Worm (Caenorhabditis elegans): Measurements from ENCODE around the gene E02H4.6.

Gene E02H4.6

ce11 chrX:14255973-14256372 is 4.0 kb upstream of the E02H4.6 start, which contains the start of gene E02H4.7:
Gene E02H4.7 (plus strand): TSS chrX:14256273.
- no peak for TF ChIP-seq ahr-1 (tag; optimal IDR thresholded peaks at IDR 0.05)
- TF ChIP-seq ceh-9 (tag; optimal IDR thresholded peaks at IDR 0.05) = no peak
- no peak for TF ChIP-seq pqm-1 (tag; optimal IDR thresholded peaks at IDR 0.05)
- no peak for TF ChIP-seq ttx-3 (tag; optimal IDR thresholded peaks at IDR 0.05)
- TF ChIP-seq ref-2 (tag; optimal IDR thresholded peaks at IDR 0.05) = no peak

- TF ChIP-seq elt-4 (tag; optimal IDR thresholded peaks at IDR 0.05) (no peak), syd-9 (tag; optimal IDR thresholded peaks at IDR 0.05) (no peak), ahr-1 (tag; optimal IDR thresholded peaks at IDR 0.05) (no peak), C38D4.7 (GFP tag; optimal IDR thresholded peaks at IDR 0.05) (no peak), K02D7.2 (tag; optimal IDR thresholded peaks at IDR 0.05) (no peak), mec-3 (tag; optimal IDR thresholded peaks at IDR 0.05; ENCODE audit: borderline replicate concordance) (no peak), hlh-15 (tag; optimal IDR thresholded peaks at IDR 0.05) (no peak), pag-3 (tag; optimal IDR thresholded peaks at IDR 0.05; ENCODE audit: borderline replicate concordance) (no peak), madf-2 (tag; optimal IDR thresholded peaks at IDR 0.05) (no peak), zip-5 (tag; optimal IDR thresholded peaks at IDR 0.05) (no peak), pqm-1 (tag; optimal IDR thresholded peaks at IDR 0.05) (no peak)
Measured at ce11 chrX:14255031-14255430, 3.1 kb upstream of the E02H4.6 start, which contains the start of gene E02H4.5. Gene E02H4.5 (minus strand): TSS chrX:14255131.

DNA sequence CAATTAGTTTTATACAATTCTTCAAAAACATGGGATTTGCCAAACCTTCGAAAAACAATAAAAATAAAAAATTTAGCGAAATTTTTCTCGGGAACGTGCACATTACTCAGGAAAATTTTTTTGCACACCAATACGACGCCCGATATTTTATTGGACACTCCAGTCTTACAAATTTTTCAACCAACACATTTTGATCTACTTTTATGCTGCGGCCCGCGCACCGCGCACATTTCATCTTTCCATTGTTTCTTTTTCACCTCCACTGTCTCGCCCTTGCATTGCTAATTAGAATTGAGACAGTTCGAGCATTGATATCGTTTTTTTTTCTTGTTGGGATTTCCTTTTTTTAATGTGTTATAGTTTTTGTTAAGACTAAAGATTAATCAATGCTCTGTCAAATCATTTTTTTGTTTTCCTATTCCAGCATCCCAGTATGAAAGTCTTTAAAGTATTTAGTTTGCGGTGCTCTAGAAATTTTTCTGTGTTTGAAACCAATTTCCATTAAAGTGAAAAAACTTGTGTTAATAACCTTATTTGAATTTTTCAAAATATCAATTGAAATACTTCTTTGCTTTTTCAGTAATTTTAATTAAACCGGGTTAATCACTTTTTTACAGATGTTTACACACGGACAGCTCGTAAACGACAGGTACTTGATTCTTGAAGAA is 4.4 kb downstream of the E02H4.6 start, which contains the start of gene K04C1.5:
Gene K04C1.5, plus strand, starts transcription at position 618 of the 668 bp plus-strand sequence.
- TF ChIP-seq pha-2 (tag; optimal IDR thresholded peaks at IDR 0.05) (no peak), sox-4 (tag; optimal IDR thresholded peaks at IDR 0.05) (no peak), hlh-6 (tag; optimal IDR thresholded peaks at IDR 0.05) (no peak), unc-3 (GFP tag; conservative IDR thresholded peaks at IDR 0.05) (no peak), unc-3 (tag; optimal IDR thresholded peaks at IDR 0.05) (no peak), mec-3 (tag; optimal IDR thresholded peaks at IDR 0.05; ENCODE audit: borderline replicate concordance) (no peak), pag-3 (tag; optimal IDR thresholded peaks at IDR 0.05; ENCODE audit: borderline replicate concordance) (no peak), gmeb-2 (tag; optimal IDR thresholded peaks at IDR 0.05) (no peak)

- no peak for TF ChIP-seq ceh-22 (tag; optimal IDR thresholded peaks at IDR 0.05)
- no peak for TF ChIP-seq hlh-30 (tag; optimal IDR thresholded peaks at IDR 0.05; ENCODE audit: insufficient read depth)
- TF ChIP-seq ceh-9 (tag; optimal IDR thresholded peaks at IDR 0.05) = no peak
- no peak for TF ChIP-seq lim-6 (tag; optimal IDR thresholded peaks at IDR 0.05)
- no peak for TF ChIP-seq lin-11 (tag; optimal IDR thresholded peaks at IDR 0.05)
- TF ChIP-seq ceh-45 (GFP tag; IDR thresholded peaks at IDR 0.05) = no peak
- no peak for TF ChIP-seq dve-1 (tag; optimal IDR thresholded peaks at IDR 0.05)
- no peak for TF ChIP-seq ceh-2 (tag; optimal IDR thresholded peaks at IDR 0.05)
- TF ChIP-seq unc-42 (tag; optimal IDR thresholded peaks at IDR 0.05) = no peak
- TF ChIP-seq sdc-2 (tag; optimal IDR thresholded peaks at IDR 0.05) = no peak
- TF ChIP-seq ceh-34 (tag; optimal IDR thresholded peaks at IDR 0.05) = no peak
- TF ChIP-seq unc-86 (tag; optimal IDR thresholded peaks at IDR 0.05) = no peak
- no peak for TF ChIP-seq ztf-16 (tag; optimal IDR thresholded peaks at IDR 0.05)
- no peak for TF ChIP-seq pha-2 (tag; optimal IDR thresholded peaks at IDR 0.05)
- TF ChIP-seq pag-3 (tag; optimal IDR thresholded peaks at IDR 0.05; ENCODE audit: borderline replicate concordance) = no peak
- no peak for TF ChIP-seq unc-3 (GFP tag; conservative IDR thresholded peaks at IDR 0.05)
- TF ChIP-seq unc-3 (tag; optimal IDR thresholded peaks at IDR 0.05) = no peak
Measured at ce11 chrX:14246518-14246917, 5.4 kb downstream of the E02H4.6 start, which contains the start of gene mlc-6. Gene mlc-6 (minus strand): TSS chrX:14246618.

DNA sequence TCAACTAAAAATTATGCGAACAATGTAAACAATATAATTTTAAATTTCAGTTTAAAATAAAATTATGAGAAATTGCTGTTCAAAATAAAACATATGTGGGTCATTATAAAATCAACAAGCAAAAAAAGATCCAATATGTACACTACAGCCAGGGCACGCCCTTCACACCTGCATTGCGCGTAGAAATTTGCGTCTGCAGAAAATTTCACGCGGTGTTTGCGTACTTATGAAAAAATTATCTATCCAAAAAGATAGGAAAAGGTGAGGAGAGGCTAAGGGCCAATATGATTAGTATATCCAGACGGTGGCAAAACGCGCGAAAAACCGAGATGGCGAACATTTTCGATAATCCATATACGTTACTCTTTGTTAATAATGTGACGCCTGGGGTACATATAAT is 7.4 kb downstream of the E02H4.6 start:
- TF ChIP-seq elt-2 (tag; optimal IDR thresholded peaks at IDR 0.05) (peak; percentile 40), T23F11.4 (GFP tag; optimal IDR thresholded peaks at IDR 0.05) (no peak), K09A11.1 (tag; optimal IDR thresholded peaks at IDR 0.05; ENCODE audit: insufficient read depth) (no peak), zip-5 (tag; optimal IDR thresholded peaks at IDR 0.05) (no peak), ceh-2 (tag; optimal IDR thresholded peaks at IDR 0.05) (no peak), hlh-8 (tag; optimal IDR thresholded peaks at IDR 0.05) (no peak), ama-1 (optimal IDR thresholded peaks at IDR 0.05) (no peak)
